Fruit fly (Drosophila melanogaster) whole organism, wandering third instar larva: Measurements from ENCODE around the gene mRpL47.

Experiments
- Abd-B ChIP-seq: fragments of >200 bp; optimal IDR thresholded peaks from 2 replicates; lab custom pipeline; 2017; ENCODE audit warnings: missing biosample characterization, missing genetic modification characterization
- CG32264 ChIP-seq: fragments of 200-800 bp; sonication (Bioruptor generic); optimal IDR thresholded peaks from 2 replicates; lab custom pipeline; 2016; ENCODE audit warnings: missing biosample characterization, missing genetic modification characterization
- CG9705 ChIP-seq: fragments of 200-800 bp; sonication (Bioruptor generic); optimal IDR thresholded peaks from 2 replicates; lab custom pipeline; 2018; ENCODE audit warnings: missing biosample characterization, mild to moderate bottlenecking, missing genetic modification characterization
- CrebA ChIP-seq: fragments of 200-800 bp; sonication (Bioruptor generic); optimal IDR thresholded peaks from 2 replicates; lab custom pipeline; 2016; ENCODE audit warnings: missing biosample characterization, mild to moderate bottlenecking, missing genetic modification characterization, borderline replicate concordance
- Dfd ChIP-seq: fragments of >200 bp; optimal IDR thresholded peaks from 2 replicates; lab custom pipeline; 2017; ENCODE audit warnings: missing biosample characterization, missing genetic modification characterization
- Dif ChIP-seq: fragments of 200-275, 200-300 bp; sonication (Bioruptor generic); optimal IDR thresholded peaks from 2 replicates; lab custom pipeline; 2018; ENCODE audit warnings: missing biosample characterization, missing genetic modification characterization; ENCODE audit not compliant: partially characterized antibody
- GATAd ChIP-seq: sonication (Bioruptor generic); optimal IDR thresholded peaks from 2 replicates; lab custom pipeline; 2016; ENCODE audit warnings: missing biosample characterization, missing genetic modification characterization
- HLH106 ChIP-seq: fragments of 200-800 bp; optimal IDR thresholded peaks from 3 replicates; lab custom pipeline; 2019; ENCODE audit warnings: missing biosample characterization, mild to moderate bottlenecking, missing genetic modification characterization, moderate library complexity
- Hnf4 ChIP-seq: fragments of 200-800 bp; sonication (Bioruptor generic); optimal IDR thresholded peaks from 2 replicates; lab custom pipeline; 2016; ENCODE audit warnings: missing biosample characterization, mild to moderate bottlenecking, missing genetic modification characterization
- Hr78 ChIP-seq: fragments of >200 bp; optimal IDR thresholded peaks from 2 replicates; lab custom pipeline; 2017; ENCODE audit warnings: missing biosample characterization, missing genetic modification characterization
- Hr83 ChIP-seq: fragments of 200-300 bp; sonication (Bioruptor generic); optimal IDR thresholded peaks from 2 replicates; lab custom pipeline; 2016; ENCODE audit warnings: missing biosample characterization, mild to moderate bottlenecking, missing genetic modification characterization, moderate library complexity; ENCODE audit not compliant: poor library complexity, severe bottlenecking
- Jra ChIP-seq: sonication (Bioruptor generic); optimal IDR thresholded peaks from 2 replicates; lab custom pipeline; 2016; ENCODE audit warnings: missing biosample characterization, missing genetic modification characterization
- Mio ChIP-seq: sonication (Bioruptor generic); optimal IDR thresholded peaks from 2 replicates; lab custom pipeline; 2016; ENCODE audit warnings: missing biosample characterization, missing genetic modification characterization
- Myc ChIP-seq: fragments of >200 bp; optimal IDR thresholded peaks from 2 replicates; lab custom pipeline; 2017
- N ChIP-seq: fragments of >200 bp; optimal IDR thresholded peaks from 2 replicates; lab custom pipeline; 2018; ENCODE audit warnings: missing biosample characterization, missing external identifiers, missing genetic modification characterization
- OdsH ChIP-seq: fragments of 200-800 bp; sonication (Bioruptor generic); optimal IDR thresholded peaks from 2 replicates; lab custom pipeline; 2016; ENCODE audit warnings: missing biosample characterization, mild to moderate bottlenecking, missing genetic modification characterization
- Rel ChIP-seq, 2 experiments: fragments of 200-800 bp; sonication (Bioruptor generic) in 1 of 2; optimal IDR thresholded peaks; 2 replicates in 1 of 2; 3 replicates in 1 of 2; lab custom pipeline; 2016 to 2019; ENCODE audit warnings: mild to moderate bottlenecking in 2 of 2, missing biosample characterization in 2 of 2, missing genetic modification characterization in 2 of 2, moderate library complexity in 1 of 2
- Sp1 ChIP-seq: fragments of 200-800 bp; sonication (Bioruptor generic); optimal IDR thresholded peaks from 3 replicates; lab custom pipeline; 2019; ENCODE audit warnings: missing biosample characterization, mild to moderate bottlenecking, missing genetic modification characterization, moderate library complexity
- Vsx2 ChIP-seq: fragments of 200-300, 225-300 bp; sonication (Bioruptor generic); optimal IDR thresholded peaks from 2 replicates; lab custom pipeline; 2018; ENCODE audit warnings: missing biosample characterization, missing genetic modification characterization; ENCODE audit not compliant: partially characterized antibody
- br ChIP-seq: fragments of 200-800 bp; sonication (Bioruptor generic); optimal IDR thresholded peaks from 2 replicates; lab custom pipeline; 2016; ENCODE audit warnings: missing biosample characterization, missing genetic modification characterization
- brk ChIP-seq: fragments of 200-800 bp; sonication (Bioruptor generic); optimal IDR thresholded peaks from 2 replicates; lab custom pipeline; 2016; ENCODE audit warnings: missing biosample characterization, mild to moderate bottlenecking, missing genetic modification characterization
- dl ChIP-seq, 2 experiments: fragments of 175-275, 200-275 bp in 1 of 2; fragments of 200-275 bp in 1 of 2; sonication (Bioruptor generic); optimal IDR thresholded peaks; lab custom pipeline; 2018; ENCODE audit warnings: mild to moderate bottlenecking in 2 of 2, missing biosample characterization in 2 of 2, missing genetic modification characterization in 2 of 2, moderate library complexity in 2 of 2; ENCODE audit not compliant: partially characterized antibody in 2 of 2, insufficient read depth in 1 of 2
- dmrt93B ChIP-seq: fragments of 200-800 bp; sonication (Bioruptor generic); optimal IDR thresholded peaks from 2 replicates; lab custom pipeline; 2018; ENCODE audit warnings: missing biosample characterization, mild to moderate bottlenecking, missing genetic modification characterization
- dsf ChIP-seq: sonication (Bioruptor generic); optimal IDR thresholded peaks from 2 replicates; lab custom pipeline; 2016; ENCODE audit warnings: missing biosample characterization, missing genetic modification characterization, borderline replicate concordance
- ey ChIP-seq: fragments of 200-800 bp; sonication (Bioruptor generic); optimal IDR thresholded peaks from 2 replicates; lab custom pipeline; 2016; ENCODE audit warnings: missing biosample characterization, missing genetic modification characterization
- foxo ChIP-seq, 2 experiments: fragments of 200-800 bp; sonication (Bioruptor generic); optimal IDR thresholded peaks; 2 replicates in 1 of 2; 3 replicates in 1 of 2; lab custom pipeline; 2016 to 2017; ENCODE audit warnings: missing biosample characterization in 2 of 2, missing genetic modification characterization in 2 of 2
- fru ChIP-seq: fragments of 200-800 bp; sonication (Bioruptor generic); optimal IDR thresholded peaks from 3 replicates; lab custom pipeline; 2016; ENCODE audit warnings: missing biosample characterization, mild to moderate bottlenecking, missing genetic modification characterization
- h ChIP-seq: fragments of 200-800 bp; sonication (Bioruptor generic); optimal IDR thresholded peaks from 3 replicates; lab custom pipeline; 2016; ENCODE audit warnings: missing biosample characterization, mild to moderate bottlenecking, missing genetic modification characterization
- jim ChIP-seq: fragments of 175-275, 200-325 bp; sonication (Bioruptor generic); optimal IDR thresholded peaks from 2 replicates; lab custom pipeline; 2016; ENCODE audit warnings: missing biosample characterization, mild to moderate bottlenecking, missing genetic modification characterization
- lola ChIP-seq: fragments of >200 bp; optimal IDR thresholded peaks from 2 replicates; lab custom pipeline; 2017; ENCODE audit warnings: missing biosample characterization, missing genetic modification characterization
- pan ChIP-seq: fragments of >200 bp; optimal IDR thresholded peaks from 2 replicates; lab custom pipeline; 2017
- psq ChIP-seq: fragments of 200-800 bp; sonication (Bioruptor generic); optimal IDR thresholded peaks from 3 replicates; lab custom pipeline; 2017; ENCODE audit warnings: missing biosample characterization, mild to moderate bottlenecking, missing genetic modification characterization, moderate library complexity
- rgr ChIP-seq: fragments of 200-800 bp; sonication (Bioruptor generic); optimal IDR thresholded peaks from 3 replicates; lab custom pipeline; 2016; ENCODE audit warnings: missing biosample characterization, mild to moderate bottlenecking, missing genetic modification characterization
- sage ChIP-seq: fragments of 200-800 bp; sonication (Bioruptor generic); optimal IDR thresholded peaks from 2 replicates; lab custom pipeline; 2016; ENCODE audit warnings: missing biosample characterization, mild to moderate bottlenecking, missing genetic modification characterization
- sv ChIP-seq: fragments of 200-800 bp; sonication (Bioruptor generic); optimal IDR thresholded peaks from 3 replicates; lab custom pipeline; 2016; ENCODE audit warnings: missing biosample characterization, missing genetic modification characterization
- tai ChIP-seq: sonication (Bioruptor generic); optimal IDR thresholded peaks from 2 replicates; lab custom pipeline; 2016; ENCODE audit warnings: missing biosample characterization, missing genetic modification characterization
- usp ChIP-seq: fragments of >200 bp; optimal IDR thresholded peaks from 2 replicates; lab custom pipeline; 2017; ENCODE audit warnings: missing biosample characterization, missing genetic modification characterization
- woc ChIP-seq: sonication (Bioruptor generic); optimal IDR thresholded peaks from 2 replicates; lab custom pipeline; 2016; ENCODE audit warnings: missing biosample characterization, mild to moderate bottlenecking, missing genetic modification characterization

Gene mRpL47

DNA sequence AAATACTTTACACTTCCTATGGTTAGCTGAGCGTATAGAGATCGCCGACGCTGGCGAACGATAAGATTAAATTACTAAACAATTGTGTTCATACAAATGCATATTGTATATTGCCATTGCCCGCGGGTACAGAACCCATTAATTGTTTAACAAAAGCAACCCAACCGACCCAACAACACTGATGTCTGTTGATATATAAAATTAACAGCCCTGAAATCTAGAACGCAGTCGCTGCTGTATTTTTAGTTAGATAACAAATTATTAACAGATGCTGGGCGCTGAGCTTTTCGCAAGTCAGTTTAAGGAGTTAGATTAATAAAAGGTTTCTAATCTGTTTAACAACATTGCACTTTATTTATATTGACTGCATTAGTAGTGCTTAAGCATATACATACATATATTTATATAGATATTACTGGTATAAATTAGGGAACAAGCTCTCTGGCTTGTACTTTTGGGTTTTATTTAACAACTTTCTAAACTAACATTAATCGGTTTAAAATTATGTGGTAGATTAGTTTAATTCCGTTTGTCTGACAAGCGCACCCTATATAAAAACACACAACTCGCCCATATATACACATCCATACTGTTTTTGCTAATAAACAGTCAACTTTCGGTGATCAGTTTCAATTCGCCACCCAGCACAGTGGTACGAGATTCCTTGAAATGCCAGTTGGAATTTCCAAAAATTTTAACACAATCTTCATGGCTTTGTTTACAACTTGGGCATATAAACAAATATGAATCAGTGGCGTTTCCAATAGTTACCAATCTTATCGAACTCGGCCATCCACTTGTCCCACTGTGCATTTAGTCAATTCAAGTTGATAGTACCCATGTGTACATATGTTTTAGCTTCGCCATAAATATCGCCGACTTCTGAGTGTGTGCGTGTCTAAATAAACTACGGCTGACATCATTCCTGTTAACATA is 12.5 kb upstream of the mRpL47 start (continued):
- TF ChIP-seq ey (GFP tag; lab: Kevin White, UChicago) (peak; percentile 94), rgr (GFP tag; lab: Kevin White, UChicago) (peak; percentile 96)

- TF ChIP-seq rgr (GFP tag; lab: Kevin White, UChicago) (peak; percentile 4), foxo (GFP tag; optimal IDR thresholded peaks at IDR 0.05; lab: Kevin White, UChicago) (peak in 1 of 2 experiments; percentile 17), Rel (GFP tag; optimal IDR thresholded peaks at IDR 0.05; lab: Kevin White, UChicago) (no peak), Rel (tag; optimal IDR thresholded peaks at IDR 0.05; lab: Kevin White, UChicago) (no peak), fru (GFP tag; lab: Kevin White, UChicago) (peak; percentile 7), Hr83 (GFP tag; lab: Kevin White, UChicago) (peak; percentile 44)
Measured at dm6 chr3R:9516400-9516852, 718 bp upstream of the mRpL47 start.

- TF ChIP-seq lola (GFP tag; lab: Kevin White, UChicago) (no peak), Mio (GFP tag; lab: Kevin White, UChicago) (no peak), CrebA (no peak), Sp1 (GFP tag; lab: Kevin White, UChicago) (peak; percentile 49), CG32264 (no peak), foxo (GFP tag; optimal IDR thresholded peaks at IDR 0.05; lab: Kevin White, UChicago) (peak in 1 of 2 experiments; percentile 81), Hr78 (GFP tag; lab: Kevin White, UChicago) (no peak), Abd-B (no peak), woc (GFP tag; lab: Kevin White, UChicago) (peak; percentile 57), GATAd (no peak), jim (peak; percentile 7), N (GFP tag; lab: Kevin White, UChicago) (no peak), tai (GFP tag; lab: Kevin White, UChicago) (peak; percentile 93), CG9705 (GFP tag; lab: Kevin White, UChicago) (peak; percentile 50), dmrt93B (GFP tag; lab: Kevin White, UChicago) (no peak), Myc (peak; percentile 45), Hr83 (GFP tag; lab: Kevin White, UChicago) (peak; percentile 18), Rel (GFP tag; optimal IDR thresholded peaks at IDR 0.05; lab: Kevin White, UChicago) (no peak), Rel (tag; optimal IDR thresholded peaks at IDR 0.05; lab: Kevin White, UChicago) (peak; percentile 21), fru (GFP tag; lab: Kevin White, UChicago) (peak; percentile 76), rgr (GFP tag; lab: Kevin White, UChicago) (peak; percentile 70), Dif (GFP tag; lab: Kevin White, UChicago) (no peak), psq (GFP tag; lab: Kevin White, UChicago) (peak; percentile 62), dl (GFP tag; optimal IDR thresholded peaks at IDR 0.05; lab: Kevin White, UChicago; ENCODE audit: insufficient read depth in 1 of 2, partially characterized antibody in 2 of 2) (no peak), Vsx2 (GFP tag; lab: Kevin White, UChicago) (no peak), brk (peak; percentile 64), Hnf4 (GFP tag; lab: Kevin White, UChicago) (peak; percentile 78), OdsH (peak; percentile 37), ey (GFP tag; lab: Kevin White, UChicago) (peak; percentile 80), sv (peak; percentile 77), dsf (GFP tag; lab: Kevin White, UChicago) (peak; percentile 36), h (GFP tag; lab: Kevin White, UChicago) (peak; percentile 76), sage (GFP tag; lab: Kevin White, UChicago) (no peak), HLH106 (tag; lab: Kevin White, UChicago) (peak; percentile 77), Dfd (GFP tag; lab: Kevin White, UChicago) (no peak), br (GFP tag; lab: Kevin White, UChicago) (peak; percentile 68), Jra (peak; percentile 68), pan (lab: Kevin White, UChicago) (no peak), usp (no peak)
Measured at dm6 chr3R:9513052-9513420, 2.7 kb downstream of the mRpL47 start, which contains the start of the genes Ras85D and Rlb1. Ras85D (minus strand) TSS chr3R:9513067. Rlb1 (plus strand) TSS chr3R:9513327.
